Fruit fly (Drosophila melanogaster): ENCODE measurements around the gene Smr.

The Smr gene

DNA sequence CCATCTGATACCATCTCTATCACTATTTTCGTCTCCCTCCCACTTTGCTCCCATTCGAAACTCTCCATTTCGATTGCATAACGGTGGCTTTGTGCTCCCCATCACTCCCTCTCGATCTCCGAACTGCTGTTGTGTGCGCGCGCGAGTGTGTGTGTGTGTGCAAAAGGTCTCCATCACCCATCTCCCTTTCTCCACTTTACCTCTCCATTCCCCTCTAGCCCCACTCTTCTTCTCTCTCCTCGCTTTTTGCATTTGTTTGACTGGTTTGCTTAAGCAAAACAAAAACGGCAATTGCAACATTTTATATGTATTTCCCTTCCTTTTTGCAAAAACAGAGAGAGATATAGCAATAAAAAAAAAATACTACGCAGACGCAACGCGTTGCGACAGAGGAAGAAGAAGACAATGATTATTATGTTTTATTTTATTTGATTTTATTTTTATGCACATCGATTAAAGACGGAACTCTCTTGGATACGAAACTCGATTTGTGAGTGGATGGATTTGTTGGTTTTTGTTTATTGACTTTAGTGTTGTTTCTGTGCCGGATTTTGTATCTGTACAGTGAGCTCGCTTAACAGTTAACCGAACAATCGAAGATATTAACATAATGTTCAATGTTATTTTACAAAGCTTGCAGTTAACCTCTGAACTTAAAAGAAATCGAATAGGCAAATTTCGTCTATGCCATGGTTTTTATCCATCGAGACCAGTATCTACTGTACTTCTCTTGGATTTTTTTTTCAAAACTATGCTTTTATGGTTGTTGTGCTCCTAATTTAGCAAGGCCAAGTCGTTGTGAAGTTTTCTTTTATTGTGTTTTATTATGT is 72.5 kb downstream of the Smr start (continued):
- TF ChIP-seq CG17361 (GFP tag; IDR thresholded peaks at IDR 0.05) (peak; percentile 67; the same call in 2 of the 3 replicates), nom (GFP tag; optimal IDR thresholded peaks at IDR 0.05) (peak; percentile 90), cg (GFP tag; optimal IDR thresholded peaks at IDR 0.05) (peak; percentile 27), gro (GFP tag; optimal IDR thresholded peaks at IDR 0.05) (peak; percentile 79), Nf-YA (GFP tag; IDR thresholded peaks at IDR 0.05) (0 out of 2 replicates have a peak, but pooled peaks have one; percentile 32), Xbp1 (GFP tag; optimal IDR thresholded peaks at IDR 0.05) (peak; percentile 72), seq (GFP tag; IDR thresholded peaks at IDR 0.05) (peak; percentile 17; the same call in 1 of the 2 replicates), CG2712 (tag; optimal IDR thresholded peaks at IDR 0.05) (peak; percentile 68), CG11696 (GFP tag; IDR thresholded peaks at IDR 0.05) (peak; percentile 36; the same call in 1 of the 2 replicates), esg (GFP tag; conservative IDR thresholded peaks at IDR 0.05) (peak; percentile 67), pzg (GFP tag; optimal IDR thresholded peaks at IDR 0.05) (no peak), CG34224 (GFP tag; IDR thresholded peaks at IDR 0.05; ENCODE audit: partially characterized antibody) (no peak), Max (GFP tag; optimal IDR thresholded peaks at IDR 0.05) (peak; percentile 15), gfzf (GFP tag; optimal IDR thresholded peaks at IDR 0.05) (no peak), Hmr (GFP tag; optimal IDR thresholded peaks at IDR 0.05) (peak; percentile 68), fd3F (GFP tag; optimal IDR thresholded peaks at IDR 0.05) (peak; percentile 73), Scr (GFP tag; IDR thresholded peaks at IDR 0.05; ENCODE audit: partially characterized antibody) (no peak), Fer3 (tag; optimal IDR thresholded peaks at IDR 0.05) (peak; percentile 83), lilli (GFP tag; optimal IDR thresholded peaks at IDR 0.05) (peak; percentile 80), ab (GFP tag; optimal IDR thresholded peaks at IDR 0.05) (peak; percentile 68), Myb (GFP tag; optimal IDR thresholded peaks at IDR 0.05) (peak; percentile 34), CG12942 (GFP tag; optimal IDR thresholded peaks at IDR 0.05) (peak; percentile 42), CG14710 (tag; optimal IDR thresholded peaks at IDR 0.05) (peak; percentile 16), CG7987 (GFP tag; optimal IDR thresholded peaks at IDR 0.05) (no peak), scrt (GFP tag; optimal IDR thresholded peaks at IDR 0.05) (peak; percentile 67), CG11093 (GFP tag; IDR thresholded peaks at IDR 0.05) (peak; percentile 44; the same call in 1 of the 3 replicates), Nf-YC (tag; optimal IDR thresholded peaks at IDR 0.05) (peak; percentile 52), Sox100B (GFP tag; optimal IDR thresholded peaks at IDR 0.05) (peak; percentile 40), Dref (GFP tag; IDR thresholded peaks at IDR 0.05) (no peak), CG9437 (GFP tag; optimal IDR thresholded peaks at IDR 0.05) (peak; percentile 36), CG17802 (tag; optimal IDR thresholded peaks at IDR 0.05) (peak; percentile 5), NfI (GFP tag; optimal IDR thresholded peaks at IDR 0.05) (peak; percentile 73), CG12071 (GFP tag; optimal IDR thresholded peaks at IDR 0.05) (peak; percentile 68), Dp (GFP tag; optimal IDR thresholded peaks at IDR 0.05) (no peak), vvl (GFP tag; IDR thresholded peaks at IDR 0.05) (peak; percentile 77; the same call in 1 of the 2 replicates), CG9215 (GFP tag; IDR thresholded peaks at IDR 0.05) (peak; percentile 39; the same call in 1 of the 2 replicates), jigr1 (GFP tag; IDR thresholded peaks at IDR 0.05) (no peak), Taf1 (GFP tag; IDR thresholded peaks at IDR 0.05) (peak; percentile 60), luna (GFP tag; optimal IDR thresholded peaks at IDR 0.05) (peak; percentile 30), tna (GFP tag; IDR thresholded peaks at IDR 0.05; ENCODE audit: partially characterized antibody) (no peak), CG14667 (GFP tag; IDR thresholded peaks at IDR 0.05) (peak; percentile 63; the same call in 1 of the 2 replicates), Camta (GFP tag; optimal IDR thresholded peaks at IDR 0.05) (peak; percentile 11), Kr (GFP tag; optimal IDR thresholded peaks at IDR 0.05) (no peak), Mad (GFP tag; optimal IDR thresholded peaks at IDR 0.05) (peak; percentile 38), CG42726 (GFP tag; IDR thresholded peaks at IDR 0.05; ENCODE audit: partially characterized antibody) (no peak), H2.0 (GFP tag; IDR thresholded peaks at IDR 0.05) (peak; percentile 68), Drgx (GFP tag; IDR thresholded peaks at IDR 0.05) (peak; percentile 75), CG33213 (GFP tag; optimal IDR thresholded peaks at IDR 0.05) (peak; percentile 46)
